Worm (Caenorhabditis elegans): ENCODE data around the gene Y25C1A.13.

DNA sequence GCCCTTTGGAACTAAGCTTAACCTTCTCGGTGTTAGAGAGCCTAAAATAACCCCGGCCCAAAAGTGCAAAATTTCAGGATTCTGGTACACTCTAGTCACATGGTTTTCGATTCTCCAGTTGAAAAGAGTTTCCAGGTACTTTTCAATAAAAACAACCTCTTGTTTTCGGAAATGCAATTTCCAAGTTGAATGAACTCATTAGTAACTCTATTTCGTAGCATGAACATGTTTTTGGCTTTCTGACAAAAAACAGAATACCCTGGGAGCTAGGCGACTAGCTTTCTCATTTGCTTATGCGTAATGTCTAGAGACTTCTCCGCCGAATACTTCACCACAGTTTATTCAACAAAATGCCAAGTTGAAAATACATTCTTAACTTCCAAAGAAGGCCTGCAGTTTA, 12.2 kb upstream of the Y25C1A.13 start, which contains the start of gene srh-71:
- TF ChIP-seq unc-39 (tag; optimal IDR thresholded peaks at IDR 0.05) (no peak), dmd-4 (tag; optimal IDR thresholded peaks at IDR 0.05) (no peak), blmp-1 (tag; optimal IDR thresholded peaks at IDR 0.05; ENCODE audit: insufficient read depth) (no peak), unc-62 (GFP tag; optimal IDR thresholded peaks at IDR 0.05) (no peak), ztf-4 (tag; optimal IDR thresholded peaks at IDR 0.05) (no peak), ztf-1 (GFP tag; conservative IDR thresholded peaks at IDR 0.05) (no peak), fos-1 (tag; optimal IDR thresholded peaks at IDR 0.05) (no peak), egl-27 (tag; optimal IDR thresholded peaks at IDR 0.05) (no peak), peb-1 (tag; optimal IDR thresholded peaks at IDR 0.05) (no peak)

Measured in whole organism, L2 larva.